Fruit fly (Drosophila melanogaster): ENCODE results near the gene Ir68a.

Ir68a gene

dm6 chr3L:11210517-11210916, 25.5 kb downstream of the Ir68a start, which contains the start of the genes Ube3a and CG7600 (continued):
- peak; percentile 65 for TF ChIP-seq CG17912 (GFP tag; optimal IDR thresholded peaks at IDR 0.05)
- no peak for TF ChIP-seq CG12104 (GFP tag; optimal IDR thresholded peaks at IDR 0.05)
- peak in 1 of 2 experiments; percentile 43 for TF ChIP-seq tll (GFP tag; optimal IDR thresholded peaks at IDR 0.05)
- TF ChIP-seq gsb-n (tag; optimal IDR thresholded peaks at IDR 0.05), result peak; percentile 71
- peak; percentile 86 for TF ChIP-seq YL-1 (GFP tag; optimal IDR thresholded peaks at IDR 0.05)
- no peak for TF ChIP-seq Taf1 (GFP tag; IDR thresholded peaks at IDR 0.05)
- peak; percentile 3 for TF ChIP-seq MTF-1 (GFP tag; optimal IDR thresholded peaks at IDR 0.05; ENCODE audit: borderline replicate concordance)
- no peak for TF ChIP-seq luna (GFP tag; optimal IDR thresholded peaks at IDR 0.05)
- peak; percentile 66 for TF ChIP-seq sug (tag; optimal IDR thresholded peaks at IDR 0.05)
- peak; percentile 67 for TF ChIP-seq eyg (GFP tag; optimal IDR thresholded peaks at IDR 0.05)
- peak in 1 of 2 experiments; percentile 73 for TF ChIP-seq insv (GFP tag; optimal IDR thresholded peaks at IDR 0.05)
- TF ChIP-seq cg (GFP tag; optimal IDR thresholded peaks at IDR 0.05), result peak; percentile 11
- TF ChIP-seq CG10209 (GFP tag; optimal IDR thresholded peaks at IDR 0.05), result peak; percentile 5
- TF ChIP-seq Hmx (GFP tag; optimal IDR thresholded peaks at IDR 0.05), result no peak
- no peak for TF ChIP-seq zfh1 (GFP tag; IDR thresholded peaks at IDR 0.05)
- TF ChIP-seq CG18764 (GFP tag; optimal IDR thresholded peaks at IDR 0.05), result peak; percentile 8
- no peak for TF ChIP-seq CG8089 (GFP tag; optimal IDR thresholded peaks at IDR 0.05)
- TF ChIP-seq Six4 (GFP tag; optimal IDR thresholded peaks at IDR 0.05), result peak; percentile 22
- TF ChIP-seq CG13296 (GFP tag; optimal IDR thresholded peaks at IDR 0.05), result peak; percentile 27
- peak; percentile 54 for TF ChIP-seq zen (tag; optimal IDR thresholded peaks at IDR 0.05)
- TF ChIP-seq CG17359 (tag; optimal IDR thresholded peaks at IDR 0.05), result peak; percentile 75
- no peak for TF ChIP-seq Kr (GFP tag; optimal IDR thresholded peaks at IDR 0.05)
- TF ChIP-seq cad (GFP tag; optimal IDR thresholded peaks at IDR 0.05), result no peak
- TF ChIP-seq CG17385 (GFP tag; optimal IDR thresholded peaks at IDR 0.05), result peak; percentile 20
- peak; percentile 100 for TF ChIP-seq zen2 (GFP tag; IDR thresholded peaks at IDR 0.05; ENCODE audit: partially characterized antibody)
- TF ChIP-seq NFAT (GFP tag; IDR thresholded peaks at IDR 0.05), result peak; percentile 31; the same call in 1 of the 2 replicates
- TF ChIP-seq CG6254 (GFP tag; optimal IDR thresholded peaks at IDR 0.05), result peak; percentile 31
- peak; percentile 2 for TF ChIP-seq gcm (GFP tag; optimal IDR thresholded peaks at IDR 0.05)
- TF ChIP-seq CG12659 (GFP tag; optimal IDR thresholded peaks at IDR 0.05), result peak; percentile 88
- peak; percentile 33 for TF ChIP-seq ftz-f1 (GFP tag; optimal IDR thresholded peaks at IDR 0.05)
- no peak for TF ChIP-seq psq (GFP tag; optimal IDR thresholded peaks at IDR 0.05)
- TF ChIP-seq CG7839 (tag; optimal IDR thresholded peaks at IDR 0.05), result peak; percentile 39
- no peak for TF ChIP-seq btn (GFP tag; optimal IDR thresholded peaks at IDR 0.05)
- no peak for TF ChIP-seq CG10959 (GFP tag; IDR thresholded peaks at IDR 0.05)
- TF ChIP-seq fu2 (GFP tag; optimal IDR thresholded peaks at IDR 0.05), result peak; percentile 36
- no peak for TF ChIP-seq gsb (GFP tag; IDR thresholded peaks at IDR 0.05)
- TF ChIP-seq crp (GFP tag; optimal IDR thresholded peaks at IDR 0.05), result peak; percentile 73 to 91
- no peak for TF ChIP-seq HLH3B (GFP tag; IDR thresholded peaks at IDR 0.05)

DNA sequence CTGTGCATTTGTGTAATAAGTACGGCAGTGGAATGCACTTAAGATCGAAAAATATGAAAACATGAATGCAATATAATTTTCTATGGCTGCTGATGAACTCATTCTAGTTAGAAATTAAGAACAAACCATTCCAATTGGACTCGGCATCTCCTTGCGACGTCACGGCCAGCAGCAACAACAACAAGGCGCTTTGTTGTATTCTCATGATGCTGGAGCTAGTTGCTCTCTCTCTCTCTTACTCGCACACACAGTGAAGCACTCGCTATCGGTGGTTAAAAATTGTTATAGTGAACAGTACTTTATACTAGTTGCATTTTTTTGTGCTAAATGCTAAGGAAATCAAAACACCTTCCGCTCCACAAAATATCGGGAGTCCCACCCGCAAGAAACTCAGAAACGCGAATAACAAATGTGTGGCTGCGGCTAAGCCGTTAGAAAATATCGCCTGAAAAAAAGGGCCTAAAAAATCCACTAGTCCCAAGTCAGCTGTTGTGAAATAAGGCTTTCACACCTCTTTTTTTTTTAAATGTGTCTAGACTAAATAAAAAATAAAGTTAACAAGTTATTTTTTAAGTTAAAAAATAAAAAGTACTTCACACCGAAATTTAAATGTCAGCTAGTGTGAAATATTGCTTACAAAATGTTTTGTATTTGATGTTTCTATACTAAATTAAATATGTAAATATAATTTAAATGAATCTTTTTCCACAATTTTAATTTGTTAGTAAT, 30.2 kb downstream of the Ir68a start, which contains the start of gene Plod:
Gene Plod (minus strand): TSS at position 409 of the 729 bp plus-strand sequence.
- TF ChIP-seq Dek (tag; optimal IDR thresholded peaks at IDR 0.05), result peak; percentile 77
- TF ChIP-seq Elba2 (GFP tag; optimal IDR thresholded peaks at IDR 0.05), result no peak
- TF ChIP-seq stwl (tag; optimal IDR thresholded peaks at IDR 0.05), result peak; percentile 73
- TF ChIP-seq en (GFP tag; optimal IDR thresholded peaks at IDR 0.05), result no peak
- peak; percentile 36; the same call in 2 of the 3 replicates for TF ChIP-seq CG14050 (GFP tag; IDR thresholded peaks at IDR 0.05)
- TF ChIP-seq Sin3A (optimal IDR thresholded peaks at IDR 0.05), result peak; percentile 5
- TF ChIP-seq sr (GFP tag; IDR thresholded peaks at IDR 0.05), result 0 out of 3 replicates have a peak, but pooled peaks have one; percentile 14
- no peak; the same call in 1 of the 2 replicates for TF ChIP-seq Dref (GFP tag; IDR thresholded peaks at IDR 0.05)
- peak; percentile 27 for TF ChIP-seq CG2202 (tag; optimal IDR thresholded peaks at IDR 0.05)
- TF ChIP-seq CG7987 (GFP tag; optimal IDR thresholded peaks at IDR 0.05), result no peak
- no peak for TF ChIP-seq CG12744 (GFP tag; optimal IDR thresholded peaks at IDR 0.05)
- peak; percentile 99 for TF ChIP-seq CG4360 (GFP tag; IDR thresholded peaks at IDR 0.05)
- TF ChIP-seq CG1647 (GFP tag; optimal IDR thresholded peaks at IDR 0.05), result peak; percentile 32
- TF ChIP-seq p53 (GFP tag; optimal IDR thresholded peaks at IDR 0.05), result no peak

Measured in whole organism, embryonic.